Worm (Caenorhabditis elegans): ENCODE results near the gene chtb-3.

DNA sequence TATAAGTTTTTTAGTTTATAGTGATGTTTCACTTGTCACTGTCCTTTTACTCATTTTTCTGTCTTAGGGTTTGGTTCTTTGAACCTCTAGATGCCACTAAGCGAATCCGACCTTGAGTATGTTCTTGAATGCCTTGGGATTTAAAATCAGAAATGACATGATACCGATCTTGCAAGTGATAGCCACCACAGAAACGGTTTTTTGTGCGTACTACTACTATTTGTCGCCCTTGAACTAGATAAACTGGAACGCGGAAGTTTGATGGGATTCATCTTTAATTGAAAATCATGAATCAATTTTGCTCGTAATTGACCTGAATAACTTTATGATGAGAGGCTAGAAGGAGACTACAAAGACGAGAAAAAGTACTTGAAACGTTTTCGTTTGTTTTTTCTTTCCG lies 643 bp downstream of the chtb-3 start:
- TF ChIP-seq F49E8.2 (tag; optimal IDR thresholded peaks at IDR 0.05; ENCODE audit: borderline replicate concordance) (no peak), nhr-10 (tag; optimal IDR thresholded peaks at IDR 0.05) (no peak), ceh-20 (GFP tag; IDR thresholded peaks at IDR 0.05) (no peak), snpc-4 (tag; optimal IDR thresholded peaks at IDR 0.05) (no peak), unc-62 (GFP tag; optimal IDR thresholded peaks at IDR 0.05 in 1 of 2) (no peak), unc-62 (tag; optimal IDR thresholded peaks at IDR 0.05) (no peak)
